Fruit fly (Drosophila melanogaster): ENCODE measurements around the gene CG33494.

The CG33494 gene

dm6 chr3R:25512750-25513149 lies 17.8 kb upstream of the CG33494 start:
- TF ChIP-seq CG6654 (GFP tag; optimal IDR thresholded peaks at IDR 0.05) (peak; percentile 93), bbx (GFP tag; IDR thresholded peaks at IDR 0.05; ENCODE audit: partially characterized antibody) (no peak)

- TF ChIP-seq exex (tag; optimal IDR thresholded peaks at IDR 0.05): peak; percentile 57
- TF ChIP-seq CG5180 (GFP tag; optimal IDR thresholded peaks at IDR 0.05): no peak
These were observed 11.0 kb upstream of the CG33494 start, which contains the start of gene CG5111 for dm6 chr3R:25505975-25506374. Gene CG5111 (plus strand): TSS chr3R:25506275.

- peak; percentile 41 for TF ChIP-seq exex (tag; optimal IDR thresholded peaks at IDR 0.05)
- no peak for TF ChIP-seq zfh1 (GFP tag; IDR thresholded peaks at IDR 0.05)
These were observed 9.9 kb upstream of the CG33494 start, which contains the start of gene CG5107 for dm6 chr3R:25504891-25505290. Gene CG5107 (plus strand): TSS chr3R:25505191.

DNA sequence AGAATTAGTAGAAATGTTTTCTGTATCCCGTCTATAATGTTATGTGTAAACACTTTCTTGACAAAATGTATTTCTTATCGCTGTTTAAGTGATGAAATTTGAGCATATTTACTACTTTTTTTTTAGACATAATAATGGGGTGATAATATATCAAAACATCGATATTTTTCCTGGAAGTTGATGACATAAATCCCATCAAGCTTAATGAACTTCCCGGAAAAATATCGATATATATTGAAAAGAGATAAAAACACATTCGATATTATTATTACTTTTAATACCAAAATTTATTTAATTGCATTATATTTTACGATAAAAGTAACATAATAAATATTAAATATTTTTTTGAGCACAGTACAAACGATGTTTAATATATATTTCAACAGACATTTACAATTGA lies 792 bp upstream of the CG33494 start:
- peak; percentile 37 for TF ChIP-seq BEAF-32 (GFP tag; optimal IDR thresholded peaks at IDR 0.05)
- TF ChIP-seq HLH4C (GFP tag; IDR thresholded peaks at IDR 0.05; ENCODE audit: partially characterized antibody): peak; percentile 55; the same call in 2 of the 3 replicates
- TF ChIP-seq chinmo (GFP tag; IDR thresholded peaks at IDR 0.05; ENCODE audit: partially characterized antibody): no peak
- 0 out of 3 replicates have a peak, but pooled peaks have one; percentile 22 for TF ChIP-seq vnd (GFP tag; IDR thresholded peaks at IDR 0.05; ENCODE audit: partially characterized antibody)
- peak; percentile 47 for TF ChIP-seq Dref (GFP tag; IDR thresholded peaks at IDR 0.05)
- TF ChIP-seq CG6791 (GFP tag; IDR thresholded peaks at IDR 0.05; ENCODE audit: partially characterized antibody): 0 out of 3 replicates have a peak, but pooled peaks have one; percentile 20
- TF ChIP-seq hbn (GFP tag; IDR thresholded peaks at IDR 0.05; ENCODE audit: partially characterized antibody): 0 out of 2 replicates have a peak, but pooled peaks have one; percentile 40
- TF ChIP-seq jigr1 (GFP tag; IDR thresholded peaks at IDR 0.05): no peak
- TF ChIP-seq CG2129 (GFP tag; IDR thresholded peaks at IDR 0.05; ENCODE audit: partially characterized antibody): peak; percentile 25; the same call in 1 of the 2 replicates
- TF ChIP-seq Side (GFP tag; optimal IDR thresholded peaks at IDR 0.05): no peak
- no peak for TF ChIP-seq chif (GFP tag; optimal IDR thresholded peaks at IDR 0.05)
- TF ChIP-seq Doc3 (GFP tag; IDR thresholded peaks at IDR 0.05; ENCODE audit: partially characterized antibody): peak; percentile 63; the same call in 2 of the 3 replicates
- peak; percentile 77 for TF ChIP-seq Dll (GFP tag; IDR thresholded peaks at IDR 0.05; ENCODE audit: partially characterized antibody)
- no peak for TF ChIP-seq NC2β (GFP tag; optimal IDR thresholded peaks at IDR 0.05)
- TF ChIP-seq CG12219 (GFP tag; optimal IDR thresholded peaks at IDR 0.05): no peak
- TF ChIP-seq Eip74EF (GFP tag; optimal IDR thresholded peaks at IDR 0.05): no peak
- no peak for TF ChIP-seq luna (GFP tag; optimal IDR thresholded peaks at IDR 0.05)
- TF ChIP-seq stwl (tag; optimal IDR thresholded peaks at IDR 0.05): peak; percentile 58
- no peak for TF ChIP-seq corto (GFP tag; optimal IDR thresholded peaks at IDR 0.05)
- peak; percentile 61; the same call in 2 of the 3 replicates for TF ChIP-seq knrl (GFP tag; IDR thresholded peaks at IDR 0.05; ENCODE audit: partially characterized antibody)
- peak; percentile 63 for TF ChIP-seq unc-4 (GFP tag; IDR thresholded peaks at IDR 0.05; ENCODE audit: partially characterized antibody)
- TF ChIP-seq Scr (GFP tag; IDR thresholded peaks at IDR 0.05; ENCODE audit: partially characterized antibody): peak; percentile 70
- TF ChIP-seq CG8944 (GFP tag; optimal IDR thresholded peaks at IDR 0.05): no peak
- TF ChIP-seq nerfin-2 (GFP tag; IDR thresholded peaks at IDR 0.05; ENCODE audit: partially characterized antibody): 0 out of 2 replicates have a peak, but pooled peaks have one; percentile 49
- no peak for TF ChIP-seq Elba2 (GFP tag; optimal IDR thresholded peaks at IDR 0.05)
- peak; percentile 74 for TF ChIP-seq CG13287 (GFP tag; IDR thresholded peaks at IDR 0.05; ENCODE audit: partially characterized antibody)
- TF ChIP-seq hb (GFP tag; IDR thresholded peaks at IDR 0.05; ENCODE audit: partially characterized antibody): peak; percentile 61; the same call in 1 of the 3 replicates
- peak; percentile 55; the same call in 2 of the 3 replicates for TF ChIP-seq CG16813 (GFP tag; IDR thresholded peaks at IDR 0.05; ENCODE audit: partially characterized antibody)
- TF ChIP-seq sna (GFP tag; IDR thresholded peaks at IDR 0.05; ENCODE audit: partially characterized antibody): 0 out of 2 replicates have a peak, but pooled peaks have one; percentile 43
- 0 out of 2 replicates have a peak, but pooled peaks have one; percentile 9 for TF ChIP-seq Bgb (GFP tag; IDR thresholded peaks at IDR 0.05; ENCODE audit: partially characterized antibody)
